Fruit fly (Drosophila melanogaster) whole organism: ENCODE results near the gene CG9581.
"Not testable (repeated sequence)": the region's sequence is repeated elsewhere in the genome, so short reads cannot be mapped to it uniquely, and the experiment has no call there.

ENCODE experiments used
- CG8478 ChIP-seq: fragments of >200 bp; optimal IDR thresholded peaks from 2 replicates; lab custom pipeline; 2018; ENCODE audit warnings: inconsistent platforms
- Dll ChIP-seq: fragments of >200 bp; optimal IDR thresholded peaks from 2 replicates; lab custom pipeline; 2017
- EcR ChIP-seq, 2 experiments: fragments of >200 bp; optimal IDR thresholded peaks; 2 replicates each; lab custom pipeline; 2017; ENCODE audit warnings: missing biosample characterization in 2 of 2, missing genetic modification characterization in 2 of 2, missing genetic modification reagents in 2 of 2
- pan ChIP-seq: fragments of >200 bp; optimal IDR thresholded peaks from 2 replicates; lab custom pipeline; 2017
- psq ChIP-seq: fragments of >200 bp; optimal IDR thresholded peaks from 2 replicates; lab custom pipeline; 2017
- usp ChIP-seq: fragments of >200 bp; optimal IDR thresholded peaks from 2 replicates; lab custom pipeline; 2017; ENCODE audit warnings: missing biosample characterization, missing genetic modification characterization, mixed read lengths

Gene CG9581

DNA sequence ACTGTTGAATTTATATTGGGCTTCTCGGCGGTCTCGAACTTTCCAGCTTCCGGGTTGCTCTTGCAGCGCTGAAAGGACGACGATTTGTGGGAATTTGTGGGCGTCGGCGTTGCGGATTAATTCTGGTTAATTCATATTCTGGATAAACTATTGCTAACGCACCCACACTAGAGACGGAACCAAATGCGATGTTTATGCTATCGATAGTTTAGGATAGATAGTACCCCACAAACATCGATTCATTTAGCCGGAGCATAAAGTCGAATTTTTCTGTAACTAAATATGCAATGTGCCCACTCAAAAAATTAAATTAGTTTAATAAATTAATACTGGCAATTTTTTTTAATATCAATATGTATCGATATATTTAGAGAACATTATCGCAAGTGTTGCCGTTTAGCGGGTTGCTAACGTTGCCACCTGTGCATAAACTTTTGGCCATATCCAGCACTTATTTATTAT lies 10.1 kb downstream of the CG9581 start, which contains the start of gene Rab35:
Gene Rab35, minus strand, starts transcription at position 194 of the 462 bp plus-strand sequence.
- no peak for TF ChIP-seq Dll (lab: Kevin White, UChicago)
- no peak for TF ChIP-seq CG8478 (lab: Kevin White, UChicago)
- no peak for TF ChIP-seq usp (GFP tag; lab: Kevin White, UChicago)
- TF ChIP-seq psq (lab: Kevin White, UChicago) = no peak
- TF ChIP-seq EcR (GFP tag; optimal IDR thresholded peaks at IDR 0.05; lab: Kevin White, UChicago) = no peak
- TF ChIP-seq pan = no peak

DNA sequence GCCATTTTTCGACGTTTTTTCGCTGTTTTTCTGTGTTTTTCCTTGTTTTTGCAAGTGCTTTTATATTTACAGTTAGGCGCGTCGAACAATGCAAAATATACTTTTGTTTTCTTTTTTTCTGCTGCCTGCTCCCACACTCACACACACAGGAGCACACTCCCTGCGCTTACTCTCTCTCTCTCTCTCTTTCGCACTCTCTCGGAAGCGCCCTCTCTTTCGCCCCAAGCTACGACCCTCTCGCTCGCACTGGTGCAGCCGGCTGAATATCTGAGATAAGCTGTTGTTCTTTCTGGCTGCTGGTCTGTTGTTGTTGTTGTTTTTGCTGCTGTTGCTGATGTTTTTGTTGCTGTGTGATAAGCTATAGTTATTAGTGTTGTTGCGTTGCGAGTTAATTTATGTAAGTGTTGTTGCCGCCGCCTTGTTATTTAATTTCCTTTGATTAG lies 10.8 kb downstream of the CG9581 start:
- peak; percentile 90 for TF ChIP-seq CG8478 (lab: Kevin White, UChicago)
- no peak for TF ChIP-seq usp (GFP tag; lab: Kevin White, UChicago)
- peak; percentile 67 for TF ChIP-seq Dll (lab: Kevin White, UChicago)

- no peak for TF ChIP-seq EcR (GFP tag; optimal IDR thresholded peaks at IDR 0.05; lab: Kevin White, UChicago)
- TF ChIP-seq psq (lab: Kevin White, UChicago) = no peak
- TF ChIP-seq Dll (lab: Kevin White, UChicago) = no peak
- no peak for TF ChIP-seq usp (GFP tag; lab: Kevin White, UChicago)
- TF ChIP-seq CG8478 (lab: Kevin White, UChicago) = no peak
- TF ChIP-seq pan = no peak
Measured at dm6 chrX:20158491-20158890, 11.3 kb downstream of the CG9581 start.

- no peak for TF ChIP-seq usp (GFP tag; lab: Kevin White, UChicago)
- TF ChIP-seq CG8478 (lab: Kevin White, UChicago) = no peak
- no peak for TF ChIP-seq Dll (lab: Kevin White, UChicago)
- TF ChIP-seq psq (lab: Kevin White, UChicago) = no peak
- TF ChIP-seq EcR (GFP tag; optimal IDR thresholded peaks at IDR 0.05; lab: Kevin White, UChicago) = no peak
- no peak for TF ChIP-seq pan
Measured at dm6 chrX:20155947-20156346, 13.8 kb downstream of the CG9581 start.

- TF ChIP-seq EcR (GFP tag; optimal IDR thresholded peaks at IDR 0.05; lab: Kevin White, UChicago) = no peak
- TF ChIP-seq psq (lab: Kevin White, UChicago) = no peak
- TF ChIP-seq pan = no peak
- no peak for TF ChIP-seq usp (GFP tag; lab: Kevin White, UChicago)
- no peak for TF ChIP-seq Dll (lab: Kevin White, UChicago)
- TF ChIP-seq CG8478 (lab: Kevin White, UChicago) = no peak
Measured at dm6 chrX:20147693-20148174, 22.0 kb downstream of the CG9581 start, which contains the start of gene aspr. Gene aspr (plus strand): TSS chrX:20148124.

- not testable (repeated sequence) for TF ChIP-seq Dll (lab: Kevin White, UChicago); CG8478 (lab: Kevin White, UChicago); usp (GFP tag; lab: Kevin White, UChicago)
Measured at dm6 chrX:20143088-20143487, 26.7 kb downstream of the CG9581 start, which contains the start of gene Or19a. Gene Or19a (minus strand): TSS chrX:20143188.

DNA sequence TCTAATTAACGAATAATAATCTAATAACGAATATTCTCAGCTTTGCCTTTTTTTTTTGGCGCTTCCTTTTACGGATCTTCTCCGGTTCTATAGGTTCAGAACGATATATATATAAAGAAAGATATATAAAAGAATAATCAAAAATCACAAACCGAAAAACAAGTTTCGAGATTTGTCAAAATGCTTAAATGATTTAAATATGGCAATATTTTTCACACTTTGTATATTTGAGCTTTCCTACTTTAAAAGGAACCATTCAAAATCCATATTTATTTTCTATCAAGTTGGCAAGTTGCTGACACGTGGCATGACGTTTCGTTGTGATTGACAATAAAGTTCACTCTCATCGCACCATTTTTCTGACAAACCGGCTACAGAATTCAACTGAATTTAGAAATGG lies 29.1 kb downstream of the CG9581 start, which contains the start of gene CG34332:
Gene CG34332, plus strand, starts transcription at position 301 of the 400 bp plus-strand sequence.
- TF ChIP-seq psq (lab: Kevin White, UChicago) (no peak), Dll (lab: Kevin White, UChicago) (no peak), EcR (GFP tag; optimal IDR thresholded peaks at IDR 0.05; lab: Kevin White, UChicago) (no peak), usp (GFP tag; lab: Kevin White, UChicago) (no peak), CG8478 (lab: Kevin White, UChicago) (no peak), pan (no peak)

dm6 chrX:20139493-20139892 lies 30.3 kb downstream of the CG9581 start, which contains the start of gene CG42583:
Gene CG42583 (plus strand): TSS chrX:20139793.
- TF ChIP-seq CG8478 (lab: Kevin White, UChicago) (no peak), psq (lab: Kevin White, UChicago) (no peak), EcR (GFP tag; optimal IDR thresholded peaks at IDR 0.05; lab: Kevin White, UChicago) (no peak), pan (no peak), usp (GFP tag; lab: Kevin White, UChicago) (no peak)

- no peak for TF ChIP-seq psq (lab: Kevin White, UChicago)
- TF ChIP-seq CG8478 (lab: Kevin White, UChicago) = no peak
Measured at dm6 chrX:20133432-20133831, 36.3 kb downstream of the CG9581 start, which contains the start of gene CG15322. Gene CG15322 (plus strand): TSS chrX:20133579.

DNA sequence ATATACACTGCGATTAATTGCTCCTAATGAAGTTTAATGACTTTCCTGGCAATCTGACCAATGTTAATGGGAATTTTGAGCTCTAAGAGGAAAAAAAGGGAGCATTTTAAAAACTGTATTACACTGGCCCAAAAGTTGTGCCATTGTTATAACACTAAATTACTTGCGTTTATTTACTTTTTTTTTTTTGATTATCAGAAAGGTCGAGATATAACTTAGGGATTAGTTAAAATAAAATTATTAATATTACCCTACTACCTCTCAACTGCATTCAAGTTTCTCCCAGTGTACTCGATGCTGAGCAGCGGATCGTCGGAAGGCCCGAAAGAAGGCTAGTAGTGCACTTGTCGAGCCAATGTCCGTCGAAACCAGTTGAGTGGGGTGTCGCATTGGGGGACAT lies 39.3 kb downstream of the CG9581 start:
- no peak for TF ChIP-seq EcR (GFP tag; optimal IDR thresholded peaks at IDR 0.05; lab: Kevin White, UChicago)
- no peak for TF ChIP-seq Dll (lab: Kevin White, UChicago)
- TF ChIP-seq pan = no peak
- TF ChIP-seq psq (lab: Kevin White, UChicago) = no peak
- TF ChIP-seq usp (GFP tag; lab: Kevin White, UChicago) = no peak
- no peak for TF ChIP-seq CG8478 (lab: Kevin White, UChicago)

- no peak for TF ChIP-seq EcR (GFP tag; optimal IDR thresholded peaks at IDR 0.05; lab: Kevin White, UChicago)
- TF ChIP-seq CG8478 (lab: Kevin White, UChicago) = no peak
- TF ChIP-seq psq (lab: Kevin White, UChicago) = no peak
- TF ChIP-seq Dll (lab: Kevin White, UChicago) = no peak
- no peak for TF ChIP-seq pan
- TF ChIP-seq usp (GFP tag; lab: Kevin White, UChicago) = no peak
Measured at dm6 chrX:20129554-20129953, 40.2 kb downstream of the CG9581 start.

dm6 chrX:20122153-20122552 lies 47.6 kb downstream of the CG9581 start, which contains the start of gene CG34331:
Gene CG34331 (plus strand): TSS chrX:20122453.
- TF ChIP-seq pan = no peak
- no peak for TF ChIP-seq CG8478 (lab: Kevin White, UChicago)
- TF ChIP-seq usp (GFP tag; lab: Kevin White, UChicago) = no peak
- TF ChIP-seq EcR (GFP tag; optimal IDR thresholded peaks at IDR 0.05; lab: Kevin White, UChicago) = no peak
- no peak for TF ChIP-seq psq (lab: Kevin White, UChicago)
- no peak for TF ChIP-seq Dll (lab: Kevin White, UChicago)
